Worm (Caenorhabditis elegans) whole organism, young adult: ENCODE results near the gene F45D3.2.

Source experiments
- F10E7.11 ChIP-seq: sonication (generic microtip); optimal IDR thresholded peaks from 2 replicates; lab custom pipeline; 2017; ENCODE audit warnings: mild to moderate bottlenecking, missing genetic modification characterization, moderate library complexity, missing compliant biosample characterization
- F33H1.4 ChIP-seq: fragments of 200-800 bp; sonication (Bioruptor generic); IDR thresholded peaks from 2 replicates; pipeline ENCODE4 v1.3.6; 2022; ENCODE audit warnings: missing genetic modification reagents, missing genetic modification characterization, missing compliant biosample characterization
- F49E8.2 ChIP-seq: sonication (generic microtip); optimal IDR thresholded peaks from 3 replicates; lab custom pipeline; 2017; ENCODE audit warnings: missing genetic modification characterization, mild to moderate bottlenecking, missing compliant biosample characterization, antibody characterized with exemption, moderate library complexity; ENCODE audit not compliant: insufficient read depth
- F57C9.4 ChIP-seq: sonication (generic microtip); optimal IDR thresholded peaks from 2 replicates; lab custom pipeline; 2017; ENCODE audit warnings: mild to moderate bottlenecking, missing genetic modification characterization, missing compliant biosample characterization
- Y67H2A.10 ChIP-seq: fragments of 200-800 bp; sonication (Bioruptor generic); conservative IDR thresholded peaks from 2 replicates; pipeline ENCODE4 v1.3.6; 2022; ENCODE audit warnings: missing genetic modification reagents, missing genetic modification characterization, missing compliant biosample characterization
- ama-1 ChIP-seq, 3 experiments: fragments of 150-350 bp in 1 of 3; sonication (generic microtip) in 2 of 3; optimal IDR thresholded peaks; 2 replicates each; lab custom pipeline; 2014 to 2018; ENCODE audit warnings: missing biosample characterization in 2 of 3, missing genetic modification characterization in 2 of 3, missing genetic modification reagents in 2 of 3
- efl-1 ChIP-seq: fragments of 150-350 bp; optimal IDR thresholded peaks from 2 replicates; lab custom pipeline; 2014; ENCODE audit warnings: missing biosample characterization, missing genetic modification reagents, missing genetic modification characterization
- madf-10 ChIP-seq: sonication (generic microtip); optimal IDR thresholded peaks from 2 replicates; lab custom pipeline; 2016; ENCODE audit warnings: mild to moderate bottlenecking, missing genetic modification characterization, missing compliant biosample characterization
- snpc-4 ChIP-seq, 5 experiments: fragments of 150-350 bp in 1 of 5; sonication (generic microtip) in 4 of 5; optimal IDR thresholded peaks; 2 replicates each; lab custom pipeline; 2014 to 2018; ENCODE audit warnings: missing genetic modification characterization in 5 of 5, missing biosample characterization in 3 of 5, antibody characterized with exemption in 2 of 5, mild to moderate bottlenecking in 2 of 5, missing compliant biosample characterization in 2 of 5, missing genotype in 2 of 5, moderate library complexity in 2 of 5, missing genetic modification reagents in 1 of 5

DNA sequence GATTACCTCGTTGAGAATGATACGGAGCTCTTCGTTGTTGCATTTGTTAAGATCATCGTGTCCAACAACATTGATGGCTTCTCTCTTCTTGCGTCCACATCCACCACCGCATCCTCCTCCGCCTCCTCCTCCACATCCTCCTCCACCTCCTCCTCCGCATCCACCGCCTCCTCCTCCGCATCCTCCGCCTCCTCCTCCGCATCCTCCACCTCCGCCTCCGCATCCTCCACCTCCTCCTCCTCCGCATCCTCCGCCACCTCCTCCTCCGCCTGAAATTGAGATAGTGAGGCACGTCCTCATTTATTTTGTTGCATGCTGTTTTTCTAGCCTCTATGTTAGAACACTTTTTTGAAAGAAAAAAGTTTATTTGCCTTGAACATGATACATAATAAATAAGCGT, 35.0 kb downstream of the F45D3.2 start:
- TF ChIP-seq F49E8.2 (tag; lab: Kevin White, UChicago) (no peak), snpc-4 (GFP tag; optimal IDR thresholded peaks at IDR 0.05; lab: Kevin White, UChicago) (no peak), snpc-4 (tag; optimal IDR thresholded peaks at IDR 0.05; lab: Kevin White, UChicago) (no peak), madf-10 (tag; lab: Kevin White, UChicago) (no peak), Y67H2A.10 (no peak), F57C9.4 (no peak), F10E7.11 (tag; lab: Kevin White, UChicago) (no peak), efl-1 (GFP tag; lab: Kevin White, UChicago) (no peak), ama-1 (optimal IDR thresholded peaks at IDR 0.05; lab: Kevin White, UChicago) (no peak), ama-1 (GFP tag; optimal IDR thresholded peaks at IDR 0.05; lab: Kevin White, UChicago) (no peak), F33H1.4 (GFP tag; lab: Robert Waterston, UW) (no peak)
